Fruit fly (Drosophila melanogaster) whole organism, embryonic: ENCODE measurements around the gene Pex3.
A peak's percentile ranks its signal among the peaks of the same experiment; 100 is the strongest.

ENCODE experiments used
- Antp ChIP-seq: fragments of 200-800 bp; sonication (Bioruptor generic); optimal IDR thresholded peaks from 3 replicates; lab custom pipeline; 2016; ENCODE audit warnings: missing biosample characterization, missing genetic modification characterization
- Awh ChIP-seq: fragments of 200-800 bp; sonication (Bioruptor generic); IDR thresholded peaks from 2 replicates; pipeline ENCODE4, ENCODE4 v1.3.6; 2022; ENCODE audit warnings: missing biosample characterization, missing genetic modification characterization
- CG10209 ChIP-seq: fragments of 200-800 bp; sonication (Bioruptor generic); optimal IDR thresholded peaks from 3 replicates; lab custom pipeline; 2017; ENCODE audit warnings: missing biosample characterization, mild to moderate bottlenecking, missing genetic modification characterization, missing genetic modification reagents
- CG10543 ChIP-seq: fragments of 200-800 bp; sonication (Bioruptor generic); optimal IDR thresholded peaks from 3 replicates; lab custom pipeline; 2017; ENCODE audit warnings: missing biosample characterization, mild to moderate bottlenecking, missing genetic modification characterization, moderate library complexity
- CG1602 ChIP-seq: fragments of 200-800 bp; sonication (Bioruptor generic); optimal IDR thresholded peaks from 3 replicates; lab custom pipeline; 2016; ENCODE audit warnings: missing biosample characterization, missing genetic modification characterization
- CG16779 ChIP-seq: fragments of 200-800 bp; sonication (Bioruptor generic); IDR thresholded peaks from 2 replicates; pipeline ENCODE4 v1.3.6; 2022; ENCODE audit warnings: missing biosample characterization, missing genetic modification characterization
- CG17912 ChIP-seq: fragments of 200-800 bp; sonication (Bioruptor generic); optimal IDR thresholded peaks from 2 replicates; lab custom pipeline; 2018; ENCODE audit warnings: missing biosample characterization, mild to moderate bottlenecking, missing genetic modification characterization
- CG18262 ChIP-seq: fragments of 200-800 bp; optimal IDR thresholded peaks from 3 replicates; lab custom pipeline; 2019; ENCODE audit warnings: missing biosample characterization, mild to moderate bottlenecking, missing genetic modification characterization, moderate library complexity
- CG1832 ChIP-seq: fragments of 200-800 bp; sonication (Bioruptor generic); optimal IDR thresholded peaks from 2 replicates; lab custom pipeline; 2017; ENCODE audit warnings: missing biosample characterization, mild to moderate bottlenecking, missing genetic modification characterization, inconsistent platforms
- CG2120 ChIP-seq: fragments of 200-800 bp; sonication (Bioruptor generic); optimal IDR thresholded peaks from 3 replicates; lab custom pipeline; 2016; ENCODE audit warnings: missing biosample characterization, missing genetic modification characterization
- CG2712 ChIP-seq: fragments of 200-800 bp; optimal IDR thresholded peaks from 3 replicates; lab custom pipeline; 2019; ENCODE audit warnings: missing biosample characterization, mild to moderate bottlenecking, missing genetic modification characterization, moderate library complexity
- CG30020 ChIP-seq: fragments of 200-800 bp; optimal IDR thresholded peaks from 2 replicates; lab custom pipeline; 2019; ENCODE audit warnings: missing biosample characterization, mild to moderate bottlenecking, missing genetic modification characterization, moderate library complexity
- CG33213 ChIP-seq: fragments of 200-800 bp; sonication (Bioruptor generic); optimal IDR thresholded peaks from 3 replicates; lab custom pipeline; 2016; ENCODE audit warnings: missing biosample characterization, missing genetic modification characterization
- CG6254 ChIP-seq: fragments of 200-800 bp; sonication (Bioruptor generic); optimal IDR thresholded peaks from 3 replicates; lab custom pipeline; 2017; ENCODE audit warnings: mild to moderate bottlenecking, missing biosample characterization, missing genetic modification reagents, missing genetic modification characterization
- CG6654 ChIP-seq: fragments of 200-800 bp; sonication (Bioruptor generic); optimal IDR thresholded peaks from 2 replicates; lab custom pipeline; 2017; ENCODE audit warnings: missing biosample characterization, mild to moderate bottlenecking, missing genetic modification characterization
- CG6791 ChIP-seq: fragments of 200-800 bp; sonication (Bioruptor generic); IDR thresholded peaks from 3 replicates; pipeline ENCODE4 v1.3.6; 2022; ENCODE audit warnings: missing biosample characterization, missing genetic modification characterization; ENCODE audit not compliant: partially characterized antibody
- CG7786 ChIP-seq: fragments of 200-800 bp; sonication (Bioruptor generic); optimal IDR thresholded peaks from 2 replicates; lab custom pipeline; 2016; ENCODE audit warnings: missing biosample characterization, missing genetic modification characterization
- CG8281 ChIP-seq: fragments of 200-800 bp; sonication (Bioruptor generic); optimal IDR thresholded peaks from 2 replicates; lab custom pipeline; 2018; ENCODE audit warnings: missing biosample characterization, mild to moderate bottlenecking, missing genetic modification characterization, moderate library complexity
- CG8944 ChIP-seq: fragments of 200-800 bp; sonication (Bioruptor generic); optimal IDR thresholded peaks from 3 replicates; lab custom pipeline; 2016; ENCODE audit warnings: missing biosample characterization, missing genetic modification characterization
- Chrac-16 ChIP-seq: fragments of 200-800 bp; sonication (Bioruptor generic); optimal IDR thresholded peaks from 3 replicates; lab custom pipeline; 2016; ENCODE audit warnings: missing biosample characterization, missing genetic modification characterization
- Dbx ChIP-seq: fragments of 200-800 bp; sonication (Bioruptor generic); IDR thresholded peaks from 3 replicates; pipeline ENCODE4 v1.3.6; 2022; ENCODE audit warnings: missing biosample characterization, missing genetic modification characterization
- Drgx ChIP-seq: fragments of 200-800 bp; sonication (Bioruptor generic); IDR thresholded peaks from 2 replicates; pipeline ENCODE4 v1.3.6; 2022; ENCODE audit warnings: missing biosample characterization, missing genetic modification characterization
- HLH4C ChIP-seq: fragments of 200-800 bp; sonication (Bioruptor generic); IDR thresholded peaks from 3 replicates; pipeline ENCODE4 v1.3.6; 2022; ENCODE audit warnings: missing biosample characterization, missing genetic modification characterization; ENCODE audit not compliant: partially characterized antibody
- Hr3 ChIP-seq: fragments of 200-800 bp; sonication (Bioruptor generic); optimal IDR thresholded peaks from 3 replicates; lab custom pipeline; 2016; ENCODE audit warnings: missing biosample characterization, missing genetic modification characterization
- Hr39 ChIP-seq: fragments of >200 bp; optimal IDR thresholded peaks from 2 replicates; lab custom pipeline; 2017
- Kr ChIP-seq: fragments of 200-800 bp; sonication (Bioruptor generic); optimal IDR thresholded peaks from 2 replicates; lab custom pipeline; 2017; ENCODE audit warnings: missing biosample characterization, mild to moderate bottlenecking, missing genetic modification characterization
- Lhr ChIP-seq: fragments of 200-800 bp; sonication (Bioruptor generic); optimal IDR thresholded peaks from 3 replicates; lab custom pipeline; 2017; ENCODE audit warnings: mild to moderate bottlenecking, missing biosample characterization, missing genetic modification reagents, missing genetic modification characterization
- NC2α ChIP-seq: fragments of 200-800 bp; sonication (Bioruptor generic); optimal IDR thresholded peaks from 2 replicates; lab custom pipeline; 2016; ENCODE audit warnings: missing biosample characterization, missing genetic modification characterization
- Neu2 ChIP-seq: fragments of 200-800 bp; sonication (Bioruptor generic); optimal IDR thresholded peaks from 3 replicates; lab custom pipeline; 2016; ENCODE audit warnings: missing biosample characterization, missing genetic modification characterization, borderline replicate concordance
- PHDP ChIP-seq: fragments of 200-800 bp; sonication (Bioruptor generic); optimal IDR thresholded peaks from 3 replicates; lab custom pipeline; 2018; ENCODE audit warnings: missing biosample characterization, mild to moderate bottlenecking, missing genetic modification characterization, moderate library complexity
- Pdp1 ChIP-seq, 2 experiments: fragments of 200-800 bp; sonication (Bioruptor generic); optimal IDR thresholded peaks; 3 replicates each; lab custom pipeline; 2016; ENCODE audit warnings: missing biosample characterization in 2 of 2, missing genetic modification characterization in 2 of 2, mild to moderate bottlenecking in 1 of 2, moderate library complexity in 1 of 2
- Rfx ChIP-seq: fragments of 200-800 bp; sonication (Bioruptor generic); IDR thresholded peaks from 2 replicates; pipeline ENCODE4 v1.3.6; 2022; ENCODE audit warnings: missing biosample characterization, missing genetic modification characterization
- Sin3A ChIP-seq: fragments of >200 bp; optimal IDR thresholded peaks from 2 replicates; lab custom pipeline; 2018
- Trl ChIP-seq, 3 experiments: fragments of >200 bp in 2 of 3; fragments of 200-800 bp in 1 of 3; sonication (Bioruptor generic) in 1 of 3; optimal IDR thresholded peaks; 2 replicates in 1 of 3; 3 replicates in 2 of 3; lab custom pipeline; 2016 to 2017; ENCODE audit warnings: missing biosample characterization in 1 of 3, missing genetic modification characterization in 1 of 3
- YL-1 ChIP-seq: fragments of 200-800 bp; sonication (Bioruptor generic); optimal IDR thresholded peaks from 3 replicates; lab custom pipeline; 2017; ENCODE audit warnings: missing biosample characterization, mild to moderate bottlenecking, missing genetic modification characterization
- al ChIP-seq: fragments of 200-800 bp; sonication (Bioruptor generic); IDR thresholded peaks from 2 replicates; pipeline ENCODE4 v1.3.6; 2022; ENCODE audit warnings: missing biosample characterization, missing genetic modification characterization
- bsh ChIP-seq, 2 experiments: fragments of 200-800 bp; sonication (Bioruptor generic); optimal IDR thresholded peaks; 2 replicates each; lab custom pipeline; 2017 to 2018; ENCODE audit warnings: mild to moderate bottlenecking in 2 of 2, missing biosample characterization in 2 of 2, missing genetic modification characterization in 2 of 2, moderate library complexity in 1 of 2
- cas ChIP-seq: fragments of 200-800 bp; sonication (Bioruptor generic); IDR thresholded peaks from 2 replicates; pipeline ENCODE4 v1.3.6; 2022; ENCODE audit warnings: missing biosample characterization, missing genetic modification characterization
- crp ChIP-seq, 2 experiments: fragments of 200-800 bp; sonication (Bioruptor generic); optimal IDR thresholded peaks; 2 replicates in 1 of 2; 3 replicates in 1 of 2; lab custom pipeline; 2017; ENCODE audit warnings: missing biosample characterization in 2 of 2, missing genetic modification characterization in 2 of 2, mild to moderate bottlenecking in 1 of 2, moderate library complexity in 1 of 2
- hkb ChIP-seq, 2 experiments: fragments of 200-800 bp in 1 of 2; fragments of >200 bp in 1 of 2; sonication (Bioruptor generic) in 1 of 2; IDR thresholded peaks in 1 of 2; optimal IDR thresholded peaks in 1 of 2; 2 replicates each; pipeline versions ENCODE4 v1.3.6 to Lab custom; 2017 to 2022; ENCODE audit warnings: missing biosample characterization in 1 of 2, missing genetic modification characterization in 1 of 2
- luna ChIP-seq: fragments of 200-800 bp; sonication (Bioruptor generic); optimal IDR thresholded peaks from 2 replicates; lab custom pipeline; 2016; ENCODE audit warnings: missing biosample characterization, missing genetic modification characterization
- odd ChIP-seq: fragments of 200-800 bp; sonication (Bioruptor generic); optimal IDR thresholded peaks from 2 replicates; lab custom pipeline; 2017; ENCODE audit warnings: missing biosample characterization, mild to moderate bottlenecking, missing genetic modification characterization
- pb ChIP-seq: fragments of 200-800 bp; sonication (Bioruptor generic); optimal IDR thresholded peaks from 3 replicates; lab custom pipeline; 2016; ENCODE audit warnings: missing biosample characterization, missing genetic modification characterization
- slou ChIP-seq: fragments of 200-800 bp; sonication (Bioruptor generic); optimal IDR thresholded peaks from 3 replicates; lab custom pipeline; 2016; ENCODE audit warnings: missing biosample characterization, missing genetic modification characterization
- tna ChIP-seq: fragments of 200-800 bp; sonication (Bioruptor generic); IDR thresholded peaks from 2 replicates; pipeline ENCODE4 v1.3.6; 2022; ENCODE audit warnings: missing biosample characterization, missing genetic modification characterization; ENCODE audit not compliant: partially characterized antibody
- vfl ChIP-seq: fragments of 200-800 bp; sonication (Bioruptor generic); optimal IDR thresholded peaks from 2 replicates; lab custom pipeline; 2016; ENCODE audit warnings: missing biosample characterization, missing genetic modification characterization
- zen ChIP-seq: fragments of 200-800 bp; sonication (Bioruptor generic); optimal IDR thresholded peaks from 3 replicates; lab custom pipeline; 2018; ENCODE audit warnings: missing biosample characterization, mild to moderate bottlenecking, missing genetic modification characterization, moderate library complexity
- zfh1 ChIP-seq: fragments of 200-800 bp; sonication (Bioruptor generic); IDR thresholded peaks from 3 replicates; pipeline ENCODE4 v1.3.6; 2022; ENCODE audit warnings: missing biosample characterization, missing genetic modification characterization

Pex3 gene

DNA sequence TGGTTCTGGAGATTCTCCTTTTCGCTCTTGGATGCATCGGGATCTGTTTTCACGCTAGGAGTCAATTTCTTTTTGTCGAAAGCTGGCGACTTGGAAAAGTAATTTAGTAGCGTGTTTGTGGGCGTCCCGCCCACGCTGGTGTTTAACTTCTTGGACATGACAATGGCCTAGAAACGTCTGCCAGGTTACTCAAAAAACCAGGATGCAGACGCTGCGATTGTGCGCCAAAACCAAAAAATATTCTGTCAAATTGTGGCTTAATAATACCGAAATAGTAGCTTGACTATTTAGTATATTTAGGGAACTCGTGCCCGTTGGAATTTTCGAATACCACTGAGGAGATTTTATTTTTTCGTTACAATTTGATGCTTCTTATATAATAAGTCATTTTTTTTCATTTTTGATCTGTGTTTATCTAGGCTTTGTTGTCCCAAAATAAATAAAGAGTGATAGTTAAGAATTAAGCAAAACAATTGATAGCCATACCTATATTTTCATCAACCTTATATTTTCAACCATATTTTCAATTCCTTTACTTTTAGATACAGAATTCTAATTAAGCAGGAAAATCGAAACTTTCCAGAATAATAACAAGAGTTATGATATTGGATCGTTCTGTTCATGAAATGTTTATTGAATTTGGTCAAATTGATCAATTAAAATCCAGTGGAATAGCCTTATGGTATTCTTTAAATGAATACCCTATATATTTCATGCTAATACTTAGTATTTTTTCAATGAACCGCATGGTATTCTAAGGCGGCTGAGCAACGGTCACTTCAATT lies 14.4 kb downstream of the Pex3 start, which contains the start of the genes Msh6 and Prp31 (continued):
- TF ChIP-seq odd = no peak
- peak; percentile 72 for TF ChIP-seq CG30020 (tag; lab: Kevin White, UChicago)
- peak; percentile 52; the same call in 2 of the 3 replicates for TF ChIP-seq Dbx (GFP tag; lab: Robert Waterston, UW)
- peak; percentile 46 for TF ChIP-seq luna (GFP tag; lab: Kevin White, UChicago)
- TF ChIP-seq CG10543 = peak; percentile 19
- no peak for TF ChIP-seq hkb (optimal IDR thresholded peaks at IDR 0.05; lab: Kevin White, UChicago)
- TF ChIP-seq hkb (GFP tag; IDR thresholded peaks at IDR 0.05; lab: Robert Waterston, UW) = no peak
- TF ChIP-seq Trl (optimal IDR thresholded peaks at IDR 0.05; lab: Kevin White, UChicago) = no peak
- TF ChIP-seq Trl (GFP tag; optimal IDR thresholded peaks at IDR 0.05; lab: Kevin White, UChicago) = no peak
- peak; percentile 77 for TF ChIP-seq CG7786 (GFP tag; lab: Kevin White, UChicago)
- TF ChIP-seq CG1832 (GFP tag; lab: Kevin White, UChicago) = no peak
- peak; percentile 72 for TF ChIP-seq CG10209 (GFP tag; lab: Kevin White, UChicago)
- TF ChIP-seq CG2120 (GFP tag; lab: Kevin White, UChicago) = peak; percentile 85
- TF ChIP-seq Pdp1 (GFP tag; optimal IDR thresholded peaks at IDR 0.05; lab: Kevin White, UChicago) = peak; percentile 58 to 94
- TF ChIP-seq Rfx (GFP tag; lab: Robert Waterston, UW) = peak; percentile 68
- TF ChIP-seq CG6654 (GFP tag; lab: Kevin White, UChicago) = peak; percentile 44
- TF ChIP-seq Hr3 (GFP tag; lab: Kevin White, UChicago) = peak; percentile 83
- TF ChIP-seq slou (GFP tag; lab: Kevin White, UChicago) = peak; percentile 32
- no peak for TF ChIP-seq HLH4C (GFP tag; lab: Robert Waterston, UW)
- no peak for TF ChIP-seq Drgx (GFP tag; lab: Robert Waterston, UW)
- TF ChIP-seq Antp = peak; percentile 29
- peak; percentile 35 for TF ChIP-seq CG8281
- TF ChIP-seq Chrac-16 = peak; percentile 79
- TF ChIP-seq CG18262 (tag; lab: Kevin White, UChicago) = peak; percentile 70
- TF ChIP-seq Hr39 (lab: Kevin White, UChicago) = no peak
- TF ChIP-seq YL-1 (GFP tag; lab: Kevin White, UChicago) = peak; percentile 14
- TF ChIP-seq zfh1 (GFP tag; lab: Robert Waterston, UW) = peak; percentile 53; the same call in 1 of the 3 replicates
- TF ChIP-seq Sin3A = no peak
- peak; percentile 13 for TF ChIP-seq NC2α (GFP tag; lab: Kevin White, UChicago)
- TF ChIP-seq Lhr (GFP tag; lab: Kevin White, UChicago) = peak; percentile 56
- no peak for TF ChIP-seq Neu2 (GFP tag; lab: Kevin White, UChicago)
- peak; percentile 3 for TF ChIP-seq CG6254 (GFP tag; lab: Kevin White, UChicago)
- no peak for TF ChIP-seq tna (GFP tag; lab: Robert Waterston, UW)
- peak in 1 of 2 experiments; percentile 61 for TF ChIP-seq bsh (GFP tag; optimal IDR thresholded peaks at IDR 0.05; lab: Kevin White, UChicago)
- peak; percentile 59 for TF ChIP-seq CG2712 (tag; lab: Kevin White, UChicago)
- peak; percentile 30 for TF ChIP-seq al (GFP tag; lab: Robert Waterston, UW)
- TF ChIP-seq pb = no peak
- TF ChIP-seq Kr (GFP tag; lab: Kevin White, UChicago) = no peak
- TF ChIP-seq CG8944 = peak; percentile 68
- TF ChIP-seq PHDP (tag; lab: Kevin White, UChicago) = peak; percentile 66
- no peak for TF ChIP-seq CG17912
- TF ChIP-seq vfl (GFP tag; lab: Kevin White, UChicago) = no peak
- no peak for TF ChIP-seq CG33213 (GFP tag; lab: Kevin White, UChicago)
- no peak for TF ChIP-seq cas
- peak; percentile 53 for TF ChIP-seq zen (tag; lab: Kevin White, UChicago)
- no peak for TF ChIP-seq CG16779 (GFP tag; lab: Robert Waterston, UW)
- TF ChIP-seq Awh = no peak
- TF ChIP-seq CG1602 = peak; percentile 78
- no peak for TF ChIP-seq CG6791
- peak in 1 of 2 experiments; percentile 28 for TF ChIP-seq crp (GFP tag; optimal IDR thresholded peaks at IDR 0.05; lab: Kevin White, UChicago)
